Fruit fly (Drosophila melanogaster): ENCODE data around the gene CG10588.

Gene CG10588

DNA sequence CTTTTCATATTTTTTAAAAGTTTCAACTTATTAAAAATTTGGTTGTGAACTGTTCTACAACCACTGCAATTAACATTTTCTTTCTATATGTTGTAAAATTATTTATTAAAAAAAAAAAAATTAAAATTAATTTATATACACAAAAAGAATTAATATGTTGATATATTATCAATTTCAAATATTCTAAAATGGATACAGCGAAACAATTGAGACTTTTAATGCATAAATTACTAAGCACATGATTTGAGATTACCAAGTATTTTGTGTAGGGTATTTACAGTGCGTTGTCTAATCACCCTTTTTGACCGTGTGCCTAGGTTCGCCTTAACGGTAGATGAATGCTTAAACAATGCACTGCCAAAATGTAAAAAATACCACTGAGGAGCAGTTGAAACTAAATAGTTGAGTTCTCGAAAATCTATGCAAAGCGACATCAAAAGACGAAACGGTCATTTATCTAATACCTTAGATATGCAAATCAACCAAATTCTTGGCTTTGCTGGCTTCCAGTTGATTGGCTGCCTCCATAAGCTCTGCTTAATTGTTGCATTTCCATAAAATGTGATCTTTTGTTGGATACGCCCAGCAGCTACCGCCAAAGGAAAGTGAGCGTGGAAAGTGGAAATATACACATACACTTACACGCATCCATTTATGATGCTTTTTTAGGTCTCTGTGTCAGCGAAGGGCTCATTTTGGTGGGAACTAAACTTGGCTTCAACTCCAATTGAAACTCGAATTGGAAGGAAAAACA lies 20.4 kb downstream of the CG10588 start (continued):
- TF ChIP-seq CG17361 (GFP tag; IDR thresholded peaks at IDR 0.05), result peak; percentile 50; the same call in 2 of the 3 replicates

DNA sequence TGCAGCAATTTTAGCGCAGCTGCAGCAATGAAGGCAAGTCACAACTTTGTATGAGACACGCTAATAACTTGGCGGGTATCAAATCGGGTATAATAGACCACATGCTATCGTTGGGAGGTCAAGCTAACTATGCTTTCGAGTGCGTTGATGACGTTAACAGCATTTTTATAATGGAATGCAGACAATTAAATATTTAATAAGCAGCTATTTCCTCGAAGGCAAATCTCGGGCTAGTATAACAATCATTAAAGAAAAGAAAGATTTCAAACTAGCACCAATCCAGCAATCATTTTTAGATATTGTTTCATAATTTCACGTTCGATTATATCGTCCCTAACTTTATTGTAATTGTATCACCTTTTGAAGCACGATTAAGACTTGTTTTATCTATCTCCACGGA lies 23.8 kb downstream of the CG10588 start:
- TF ChIP-seq bcd (GFP tag; optimal IDR thresholded peaks at IDR 0.05), result no peak
- TF ChIP-seq pnt (GFP tag; optimal IDR thresholded peaks at IDR 0.05), result no peak
- no peak for TF ChIP-seq Blimp-1 (GFP tag; optimal IDR thresholded peaks at IDR 0.05)
- TF ChIP-seq lilli (GFP tag; optimal IDR thresholded peaks at IDR 0.05), result no peak
- no peak for TF ChIP-seq Dek (tag; optimal IDR thresholded peaks at IDR 0.05)
- no peak for TF ChIP-seq Gug (GFP tag; IDR thresholded peaks at IDR 0.05)
- no peak for TF ChIP-seq Six4 (GFP tag; optimal IDR thresholded peaks at IDR 0.05)
- TF ChIP-seq wor (GFP tag; IDR thresholded peaks at IDR 0.05), result no peak
- no peak for TF ChIP-seq bigmax (GFP tag; optimal IDR thresholded peaks at IDR 0.05)
- TF ChIP-seq Spps (tag; optimal IDR thresholded peaks at IDR 0.05), result no peak
- TF ChIP-seq sd (tag; optimal IDR thresholded peaks at IDR 0.05), result no peak
- no peak for TF ChIP-seq ttk (GFP tag; IDR thresholded peaks at IDR 0.05)
- TF ChIP-seq Atf3 (GFP tag; optimal IDR thresholded peaks at IDR 0.05), result no peak
- no peak for TF ChIP-seq CG13624 (GFP tag; optimal IDR thresholded peaks at IDR 0.05)

DNA sequence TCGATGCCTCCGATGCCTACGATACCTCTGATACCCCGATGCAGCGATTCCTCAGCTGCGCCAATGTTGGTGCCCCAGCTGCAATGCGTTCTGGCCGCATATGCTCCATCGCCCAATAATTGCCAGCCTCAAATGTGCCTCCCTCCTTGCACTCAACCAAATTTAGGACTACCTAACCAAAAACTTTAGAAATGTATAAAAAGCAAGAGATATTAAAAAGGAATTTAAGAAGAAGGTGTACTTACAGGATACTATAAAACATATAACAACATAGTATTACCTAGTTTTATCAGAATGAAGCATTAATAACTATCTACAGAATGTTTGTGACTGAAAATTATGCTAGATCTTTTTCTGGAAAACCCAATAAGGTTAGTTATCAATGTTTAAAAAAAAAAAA lies 25.0 kb downstream of the CG10588 start:
- TF ChIP-seq crc (GFP tag; optimal IDR thresholded peaks at IDR 0.05), result no peak
- TF ChIP-seq oc (tag; optimal IDR thresholded peaks at IDR 0.05), result no peak
- no peak for TF ChIP-seq CG16863 (GFP tag; optimal IDR thresholded peaks at IDR 0.05)
- TF ChIP-seq pfk (GFP tag; optimal IDR thresholded peaks at IDR 0.05), result no peak

DNA sequence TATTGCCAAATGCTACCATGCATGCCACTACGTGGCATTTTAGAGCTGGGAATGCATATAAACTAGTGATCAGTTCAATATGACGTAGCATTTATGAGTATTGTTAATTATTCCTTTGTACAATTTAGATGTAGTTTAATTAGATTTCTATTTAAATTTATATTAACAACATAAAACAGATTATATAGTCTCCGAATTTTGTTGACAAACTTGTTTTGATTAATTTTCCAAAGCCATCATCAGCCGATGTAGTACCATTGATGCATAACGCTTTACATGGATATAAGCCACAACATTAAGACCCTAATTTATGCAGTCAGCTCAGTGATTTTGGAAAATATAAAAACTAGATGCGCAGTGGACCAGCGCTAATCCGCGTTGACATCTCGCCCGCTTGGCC lies 25.8 kb downstream of the CG10588 start:
- TF ChIP-seq CG9727 (GFP tag; optimal IDR thresholded peaks at IDR 0.05), result no peak
- TF ChIP-seq oc (tag; optimal IDR thresholded peaks at IDR 0.05), result peak; percentile 82
- no peak for TF ChIP-seq sim (GFP tag; IDR thresholded peaks at IDR 0.05)
- no peak for TF ChIP-seq CG2712 (tag; optimal IDR thresholded peaks at IDR 0.05)
- TF ChIP-seq Bdp1 (GFP tag; optimal IDR thresholded peaks at IDR 0.05), result no peak
- peak in 1 of 2 experiments; percentile 12 for TF ChIP-seq bsh (GFP tag; optimal IDR thresholded peaks at IDR 0.05)

DNA sequence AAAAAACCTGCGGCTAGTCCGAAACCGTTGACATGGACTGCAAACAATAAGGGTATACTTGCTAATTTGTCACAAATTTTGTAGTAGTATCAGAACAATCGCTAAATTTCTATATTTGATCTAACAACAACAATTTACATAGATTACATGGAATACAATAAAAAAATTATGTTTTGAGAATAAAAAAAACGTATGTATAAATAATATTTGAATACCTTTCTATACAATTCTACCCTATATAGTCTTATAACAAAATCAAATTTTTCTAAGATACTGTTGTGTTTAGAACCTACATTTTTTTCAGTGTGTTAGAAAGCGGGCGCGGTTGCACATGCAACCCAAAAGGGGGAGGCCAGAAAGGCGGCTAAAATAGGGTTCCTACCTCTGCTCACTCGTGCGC lies 26.6 kb downstream of the CG10588 start:
- no peak for TF ChIP-seq gem (tag; optimal IDR thresholded peaks at IDR 0.05)
- no peak for TF ChIP-seq GATAe (GFP tag; conservative IDR thresholded peaks at IDR 0.05)
- no peak for TF ChIP-seq jing (GFP tag; optimal IDR thresholded peaks at IDR 0.05)
- TF ChIP-seq CG6689 (GFP tag; IDR thresholded peaks at IDR 0.05), result no peak
- TF ChIP-seq CG11695 (GFP tag; IDR thresholded peaks at IDR 0.05), result no peak

DNA sequence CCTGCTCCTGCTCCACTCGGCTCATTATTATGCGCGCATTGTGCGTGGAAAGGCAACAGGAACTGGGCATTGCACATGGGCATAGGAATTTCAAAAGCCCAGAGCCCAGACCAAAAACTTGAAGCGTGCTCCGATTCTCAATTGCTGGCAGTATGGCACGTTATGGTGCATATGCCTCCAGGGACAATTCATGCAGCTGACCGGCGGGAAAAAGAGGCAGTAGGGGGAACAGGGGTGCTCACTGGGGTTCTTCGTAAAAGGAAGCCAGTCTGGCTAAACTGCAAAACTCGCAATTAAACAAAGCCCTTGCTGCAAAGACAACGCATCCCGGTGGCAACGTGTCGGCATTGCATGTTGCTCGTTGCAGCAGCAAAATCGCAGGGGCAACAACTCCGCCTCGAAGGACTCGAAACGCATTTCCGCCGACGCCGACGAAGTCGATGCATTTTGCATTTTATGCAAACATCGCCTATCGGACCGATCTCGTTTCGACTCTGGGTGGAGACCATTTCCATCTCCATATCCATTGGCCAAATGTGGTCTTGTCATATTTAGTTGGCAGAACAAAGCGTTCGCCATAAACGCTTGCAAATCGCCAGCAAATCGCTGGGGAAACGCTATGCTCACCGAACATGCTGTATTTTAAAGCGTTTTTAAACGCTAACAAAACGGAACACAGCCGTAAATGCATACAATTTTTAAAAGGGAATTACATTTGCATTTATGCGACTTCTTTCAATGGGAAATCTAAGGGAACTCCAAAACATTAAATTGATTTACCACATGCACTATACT lies 27.9 kb downstream of the CG10588 start:
- no peak for TF ChIP-seq CG12104 (GFP tag; optimal IDR thresholded peaks at IDR 0.05)
- no peak for TF ChIP-seq CG3726 (GFP tag; IDR thresholded peaks at IDR 0.05)
- TF ChIP-seq chif (GFP tag; optimal IDR thresholded peaks at IDR 0.05), result no peak
- TF ChIP-seq CG8359 (GFP tag; optimal IDR thresholded peaks at IDR 0.05; ENCODE audit: borderline replicate concordance), result peak; percentile 98
- peak; percentile 38 for TF ChIP-seq nom (GFP tag; optimal IDR thresholded peaks at IDR 0.05)

Data from whole organism, embryonic.